ENCODE assay signal across 2 fruit fly cellular contexts in genomic region chr3R:22726031-22726770, dm6.
A peak's percentile ranks its signal among the peaks of the same experiment; 100 is the strongest.
TF ChIP-seq lines count a peak whose summit lies in the region.

Gene RNF220 (minus strand): TSS chr3R:22726414.

TF ChIP-seq in whole organism, embryonic, 481 proteins besides CTCF, POLR2A, EP300 and RAD21 (continued from another document and continues in another):
- TF ChIP-seq Sox102F (GFP tag; optimal IDR thresholded peaks at IDR 0.05; lab: Kevin White, UChicago) (peak; percentile 5), CG6765 (GFP tag; optimal IDR thresholded peaks at IDR 0.05; lab: Kevin White, UChicago) (no peak), cas (GFP tag; IDR thresholded peaks at IDR 0.05; lab: Robert Waterston, UW) (no peak), CG30020 (tag; optimal IDR thresholded peaks at IDR 0.05; lab: Kevin White, UChicago) (peak; percentile 6), CG13287 (GFP tag; IDR thresholded peaks at IDR 0.05; lab: Robert Waterston, UW; ENCODE audit: partially characterized antibody) (peak; percentile 70), bbx (GFP tag; IDR thresholded peaks at IDR 0.05; lab: Robert Waterston, UW; ENCODE audit: partially characterized antibody) (peak; percentile 78), CG9437 (GFP tag; optimal IDR thresholded peaks at IDR 0.05; lab: Kevin White, UChicago) (peak; percentile 97), Rx (GFP tag; IDR thresholded peaks at IDR 0.05; lab: Robert Waterston, UW) (no peak), Dek (tag; optimal IDR thresholded peaks at IDR 0.05; lab: Kevin White, UChicago) (peak; percentile 40), CG9797 (GFP tag; optimal IDR thresholded peaks at IDR 0.05; lab: Kevin White, UChicago) (peak; percentile 59), CG9215 (GFP tag; IDR thresholded peaks at IDR 0.05; lab: Robert Waterston, UW) (0 out of 2 replicates have a peak, but pooled peaks have one; percentile 23), dimm (GFP tag; IDR thresholded peaks at IDR 0.05; lab: Robert Waterston, UW) (no peak; the same call in 1 of the 2 replicates), usp (GFP tag; optimal IDR thresholded peaks at IDR 0.05; lab: Kevin White, UChicago) (no peak), lola (GFP tag; optimal IDR thresholded peaks at IDR 0.05; lab: Kevin White, UChicago) (peak in 1 of 3 experiments; percentile 16), CG16863 (GFP tag; optimal IDR thresholded peaks at IDR 0.05; lab: Kevin White, UChicago) (no peak), Dbx (GFP tag; IDR thresholded peaks at IDR 0.05; lab: Robert Waterston, UW) (peak; percentile 20; the same call in 1 of the 3 replicates), CG7357 (GFP tag; IDR thresholded peaks at IDR 0.05; lab: Robert Waterston, UW) (no peak), CG4617 (GFP tag; optimal IDR thresholded peaks at IDR 0.05; lab: Kevin White, UChicago; ENCODE audit: borderline replicate concordance) (peak; percentile 5), CG17568 (GFP tag; optimal IDR thresholded peaks at IDR 0.05; lab: Kevin White, UChicago) (no peak), CG13775 (GFP tag; optimal IDR thresholded peaks at IDR 0.05; lab: Kevin White, UChicago) (peak; percentile 32), kay (GFP tag; optimal IDR thresholded peaks at IDR 0.05; lab: Kevin White, UChicago) (no peak), Rfx (GFP tag; IDR thresholded peaks at IDR 0.05; lab: Robert Waterston, UW) (peak; percentile 38; the same call in 1 of the 2 replicates), bab2 (GFP tag; optimal IDR thresholded peaks at IDR 0.05; lab: Kevin White, UChicago) (no peak), onecut (GFP tag; IDR thresholded peaks at IDR 0.05; lab: Robert Waterston, UW) (no peak), Nf-YA (GFP tag; IDR thresholded peaks at IDR 0.05; lab: Robert Waterston, UW) (no peak), CG12155 (GFP tag; optimal IDR thresholded peaks at IDR 0.05; lab: Kevin White, UChicago) (no peak), klu (GFP tag; IDR thresholded peaks at IDR 0.05; lab: Robert Waterston, UW) (0 out of 2 replicates have a peak, but pooled peaks have one; percentile 8), CG17385 (GFP tag; optimal IDR thresholded peaks at IDR 0.05; lab: Kevin White, UChicago) (peak; percentile 12), hbn (GFP tag; IDR thresholded peaks at IDR 0.05; lab: Robert Waterston, UW; ENCODE audit: partially characterized antibody) (peak; percentile 60), CG17328 (GFP tag; IDR thresholded peaks at IDR 0.05; lab: Robert Waterston, UW) (no peak), CG3726 (GFP tag; IDR thresholded peaks at IDR 0.05; lab: Robert Waterston, UW) (no peak), Drgx (GFP tag; IDR thresholded peaks at IDR 0.05; lab: Robert Waterston, UW) (no peak), CG14710 (tag; optimal IDR thresholded peaks at IDR 0.05; lab: Kevin White, UChicago) (peak; percentile 56), h (optimal IDR thresholded peaks at IDR 0.05; lab: Kevin White, UChicago) (no peak), Opbp (GFP tag; IDR thresholded peaks at IDR 0.05; lab: Robert Waterston, UW; ENCODE audit: partially characterized antibody) (peak; percentile 76), CG8765 (GFP tag; IDR thresholded peaks at IDR 0.05; lab: Robert Waterston, UW) (no peak), NfI (GFP tag; optimal IDR thresholded peaks at IDR 0.05; lab: Kevin White, UChicago) (no peak), CoRest (tag; optimal IDR thresholded peaks at IDR 0.05; lab: Kevin White, UChicago) (peak; percentile 55), hb (GFP tag; IDR thresholded peaks at IDR 0.05; lab: Robert Waterston, UW; ENCODE audit: partially characterized antibody) (no peak), trem (tag; optimal IDR thresholded peaks at IDR 0.05; lab: Kevin White, UChicago) (peak; percentile 8), chinmo (GFP tag; IDR thresholded peaks at IDR 0.05; lab: Robert Waterston, UW; ENCODE audit: partially characterized antibody) (peak; percentile 16; the same call in 1 of the 4 replicates), dpn (GFP tag; optimal IDR thresholded peaks at IDR 0.05; lab: Kevin White, UChicago) (no peak), Hr51 (GFP tag; optimal IDR thresholded peaks at IDR 0.05; lab: Kevin White, UChicago) (peak in 1 of 2 experiments; percentile 31), nau (GFP tag; optimal IDR thresholded peaks at IDR 0.05; lab: Kevin White, UChicago) (no peak), pita (GFP tag; optimal IDR thresholded peaks at IDR 0.05; lab: Kevin White, UChicago) (no peak), sens-2 (GFP tag; IDR thresholded peaks at IDR 0.05; lab: Robert Waterston, UW) (no peak), Neu2 (GFP tag; optimal IDR thresholded peaks at IDR 0.05; lab: Kevin White, UChicago; ENCODE audit: borderline replicate concordance) (no peak), CG4424 (GFP tag; optimal IDR thresholded peaks at IDR 0.05; lab: Kevin White, UChicago) (peak; percentile 31), Med (GFP tag; lab: Kevin White, UChicago) (peak; percentile 59), D (optimal IDR thresholded peaks at IDR 0.05; lab: Kevin White, UChicago) (no peak), D (GFP tag; optimal IDR thresholded peaks at IDR 0.05; lab: Kevin White, UChicago) (no peak), fd96Cb (tag; optimal IDR thresholded peaks at IDR 0.05; lab: Kevin White, UChicago) (no peak), Ptx1 (GFP tag; IDR thresholded peaks at IDR 0.05; lab: Robert Waterston, UW) (peak; percentile 8; the same call in 1 of the 2 replicates), MBD-R2 (GFP tag; IDR thresholded peaks at IDR 0.05; lab: Robert Waterston, UW) (peak; percentile 45), gfzf (GFP tag; optimal IDR thresholded peaks at IDR 0.05; lab: Kevin White, UChicago) (peak; percentile 73), Lhr (GFP tag; optimal IDR thresholded peaks at IDR 0.05; lab: Kevin White, UChicago) (peak; percentile 2), phol (tag; optimal IDR thresholded peaks at IDR 0.05; lab: Kevin White, UChicago) (peak; percentile 46), pho (GFP tag; optimal IDR thresholded peaks at IDR 0.05; lab: Kevin White, UChicago) (no peak), amos (GFP tag; IDR thresholded peaks at IDR 0.05; lab: Robert Waterston, UW; ENCODE audit: partially characterized antibody) (peak; percentile 82), jing (GFP tag; optimal IDR thresholded peaks at IDR 0.05; lab: Kevin White, UChicago) (no peak), nmo (GFP tag; optimal IDR thresholded peaks at IDR 0.05; lab: Kevin White, UChicago) (peak; percentile 45), CG9727 (GFP tag; optimal IDR thresholded peaks at IDR 0.05; lab: Kevin White, UChicago) (peak; percentile 50), luna (GFP tag; optimal IDR thresholded peaks at IDR 0.05; lab: Kevin White, UChicago) (no peak), CG8944 (GFP tag; optimal IDR thresholded peaks at IDR 0.05; lab: Kevin White, UChicago) (no peak), tin (GFP tag; optimal IDR thresholded peaks at IDR 0.05; lab: Kevin White, UChicago) (no peak)

TF ChIP-seq in whole organism, prepupa, 60 proteins besides CTCF, POLR2A, EP300 and RAD21 (continued from another document):
- peak; percentile 26 for TF ChIP-seq fkh (GFP tag; optimal IDR thresholded peaks at IDR 0.05; lab: Kevin White, UChicago)
- no peak for TF ChIP-seq Gug (GFP tag; IDR thresholded peaks at IDR 0.05; lab: Robert Waterston, UW)
- TF ChIP-seq CG8119 (GFP tag; IDR thresholded peaks at IDR 0.05; lab: Robert Waterston, UW), result peak; percentile 19; the same call in 1 of the 3 replicates
- TF ChIP-seq eg (GFP tag; IDR thresholded peaks at IDR 0.05; lab: Robert Waterston, UW), result peak; percentile 67; the same call in 2 of the 3 replicates
- peak; percentile 23 for TF ChIP-seq CG8632 (GFP tag; optimal IDR thresholded peaks at IDR 0.05; lab: Kevin White, UChicago)
- peak; percentile 48 for TF ChIP-seq CG32006 (GFP tag; optimal IDR thresholded peaks at IDR 0.05; lab: Kevin White, UChicago)
- peak; percentile 24 for TF ChIP-seq CG10669 (GFP tag; optimal IDR thresholded peaks at IDR 0.05; lab: Kevin White, UChicago)
- peak; percentile 37 for TF ChIP-seq Sox15 (GFP tag; optimal IDR thresholded peaks at IDR 0.05; lab: Kevin White, UChicago)
- TF ChIP-seq salr (GFP tag; optimal IDR thresholded peaks at IDR 0.05; lab: Kevin White, UChicago), result peak in 1 of 2 experiments; percentile 51
